Worm (Caenorhabditis elegans): ENCODE results near the gene F47B8.3.

ce11 chrV:14312695-14313094 lies 10.1 kb downstream of the F47B8.3 start, which contains the start of gene F14D7.8:
- TF ChIP-seq tab-1 (GFP tag; IDR thresholded peaks at IDR 0.05) (no peak), flt-1 (GFP tag; IDR thresholded peaks at IDR 0.05) (no peak), med-1 (GFP tag; optimal IDR thresholded peaks at IDR 0.05; ENCODE audit: insufficient read depth) (no peak), cog-1 (tag; optimal IDR thresholded peaks at IDR 0.05) (no peak)
